Worm (Caenorhabditis elegans): Measurements from ENCODE around the gene T11F9.7.

DNA sequence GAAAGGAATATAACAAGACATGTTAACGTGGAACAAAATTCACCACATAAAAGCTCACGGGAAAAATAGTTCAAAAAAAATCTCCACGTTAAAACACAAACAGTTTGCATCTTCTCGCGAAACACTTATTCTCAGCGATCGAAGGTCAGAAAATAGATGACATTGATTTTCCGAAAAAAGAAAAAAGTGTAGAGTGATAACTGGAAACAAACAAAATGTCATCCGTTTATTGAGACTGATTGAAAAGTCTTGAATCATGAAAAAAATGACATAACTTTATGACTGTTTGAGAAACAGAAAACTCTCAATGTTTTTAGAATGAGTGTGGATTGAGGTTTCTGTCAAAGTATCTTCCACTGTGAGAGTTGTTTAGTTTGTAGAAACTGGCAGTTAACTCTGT lies 42.1 kb downstream of the T11F9.7 start, which contains the start of gene C55A6.4:
- TF ChIP-seq him-1 (tag; optimal IDR thresholded peaks at IDR 0.05) (no peak), dao-5 (tag; optimal IDR thresholded peaks at IDR 0.05) (no peak)
